Fruit fly (Drosophila melanogaster) whole organism, embryonic: ENCODE results near the gene CG15019.

Experiments
- Bgb ChIP-seq: fragments of 200-800 bp; sonication (Bioruptor generic); IDR thresholded peaks from 2 replicates; pipeline ENCODE4 v1.3.6; 2022; ENCODE audit warnings: missing biosample characterization, missing genetic modification characterization; ENCODE audit not compliant: partially characterized antibody
- CG1024 ChIP-seq: fragments of 200-800 bp; sonication (Bioruptor generic); IDR thresholded peaks from 2 replicates; pipeline ENCODE4 v1.3.6; 2022; ENCODE audit warnings: missing biosample characterization, missing genetic modification characterization
- CG10366 ChIP-seq: fragments of 200-800 bp; sonication (Bioruptor generic); IDR thresholded peaks from 2 replicates; pipeline ENCODE4 v1.3.6; 2022; ENCODE audit warnings: missing biosample characterization, missing genetic modification characterization
- CG10654 ChIP-seq: fragments of 200-800 bp; sonication (Bioruptor generic); optimal IDR thresholded peaks from 2 replicates; lab custom pipeline; 2016; ENCODE audit warnings: missing biosample characterization, missing genetic modification characterization
- CG10979 ChIP-seq: fragments of 200-800 bp; sonication (Bioruptor generic); optimal IDR thresholded peaks from 2 replicates; lab custom pipeline; 2018; ENCODE audit warnings: missing biosample characterization, mild to moderate bottlenecking, missing genetic modification characterization, moderate library complexity
- CG12744 ChIP-seq: fragments of 200-800 bp; sonication (Bioruptor generic); optimal IDR thresholded peaks from 2 replicates; lab custom pipeline; 2016; ENCODE audit warnings: missing biosample characterization, missing genetic modification characterization
- CG13287 ChIP-seq: fragments of 200-800 bp; sonication (Bioruptor generic); IDR thresholded peaks from 2 replicates; pipeline ENCODE4 v1.3.6; 2022; ENCODE audit warnings: missing biosample characterization, missing genetic modification characterization; ENCODE audit not compliant: partially characterized antibody
- CG13624 ChIP-seq: fragments of 200-800 bp; sonication (Bioruptor generic); optimal IDR thresholded peaks from 2 replicates; lab custom pipeline; 2016; ENCODE audit warnings: missing biosample characterization, missing genetic modification characterization
- CG14441 ChIP-seq: fragments of 200-800 bp; sonication (Bioruptor generic); IDR thresholded peaks from 2 replicates; pipeline ENCODE4 v1.3.6; 2022; ENCODE audit warnings: missing biosample characterization, missing genetic modification characterization
- CG14710 ChIP-seq: fragments of 200-800 bp; sonication (Bioruptor generic); optimal IDR thresholded peaks from 3 replicates; lab custom pipeline; 2019; ENCODE audit warnings: missing biosample characterization, mild to moderate bottlenecking, missing genetic modification characterization, moderate library complexity
- CG14965 ChIP-seq: fragments of 200-800 bp; sonication (Bioruptor generic); optimal IDR thresholded peaks from 2 replicates; lab custom pipeline; 2016; ENCODE audit warnings: missing biosample characterization, missing genetic modification characterization, borderline replicate concordance
- CG15479 ChIP-seq: fragments of 200-800 bp; sonication (Bioruptor generic); optimal IDR thresholded peaks from 3 replicates; lab custom pipeline; 2019; ENCODE audit warnings: missing biosample characterization, mild to moderate bottlenecking, missing genetic modification characterization, moderate library complexity
- CG17186 ChIP-seq: fragments of 200-800 bp; sonication (Bioruptor generic); optimal IDR thresholded peaks from 3 replicates; lab custom pipeline; 2017; ENCODE audit warnings: missing biosample characterization, missing genetic modification reagents, missing genetic modification characterization
- CG18764 ChIP-seq: fragments of 200-800 bp; sonication (Bioruptor generic); optimal IDR thresholded peaks from 3 replicates; lab custom pipeline; 2016; ENCODE audit warnings: missing biosample characterization, missing genetic modification characterization
- CG2202 ChIP-seq: fragments of 200-800 bp; sonication (Bioruptor generic); optimal IDR thresholded peaks from 2 replicates; lab custom pipeline; 2018; ENCODE audit warnings: missing biosample characterization, mild to moderate bottlenecking, missing genetic modification characterization
- CG2678 ChIP-seq: fragments of 200-800 bp; sonication (Bioruptor generic); optimal IDR thresholded peaks from 3 replicates; lab custom pipeline; 2019; ENCODE audit warnings: missing biosample characterization, mild to moderate bottlenecking, missing genetic modification characterization, moderate library complexity
- CG4820 ChIP-seq: fragments of 200-800 bp; sonication (Bioruptor generic); optimal IDR thresholded peaks from 3 replicates; lab custom pipeline; 2016; ENCODE audit warnings: missing biosample characterization, missing genetic modification characterization
- CG6654 ChIP-seq: fragments of 200-800 bp; sonication (Bioruptor generic); optimal IDR thresholded peaks from 2 replicates; lab custom pipeline; 2017; ENCODE audit warnings: missing biosample characterization, mild to moderate bottlenecking, missing genetic modification characterization
- CG6683 ChIP-seq: fragments of 200-800 bp; sonication (Bioruptor generic); optimal IDR thresholded peaks from 2 replicates; lab custom pipeline; 2017; ENCODE audit warnings: missing biosample characterization, mild to moderate bottlenecking, missing genetic modification characterization, missing genetic modification reagents
- CG6689 ChIP-seq: fragments of 200-800 bp; sonication (Bioruptor generic); IDR thresholded peaks from 2 replicates; pipeline ENCODE4 v1.3.6; 2022; ENCODE audit warnings: missing biosample characterization, missing genetic modification characterization
- CG8388 ChIP-seq: fragments of 200-800 bp; sonication (Bioruptor generic); optimal IDR thresholded peaks from 2 replicates; lab custom pipeline; 2019; ENCODE audit warnings: missing biosample characterization, mild to moderate bottlenecking, missing genetic modification characterization, moderate library complexity
- NFAT ChIP-seq: fragments of 200-800 bp; sonication (Bioruptor generic); IDR thresholded peaks from 2 replicates; pipeline ENCODE4 v1.3.6; 2022; ENCODE audit warnings: missing biosample characterization, missing genetic modification characterization
- Neu2 ChIP-seq: fragments of 200-800 bp; sonication (Bioruptor generic); optimal IDR thresholded peaks from 3 replicates; lab custom pipeline; 2016; ENCODE audit warnings: missing biosample characterization, missing genetic modification characterization, borderline replicate concordance
- Nf-YB ChIP-seq: fragments of 200-800 bp; sonication (Bioruptor generic); optimal IDR thresholded peaks from 3 replicates; lab custom pipeline; 2019; ENCODE audit warnings: missing biosample characterization, mild to moderate bottlenecking, missing genetic modification characterization, moderate library complexity
- Optix ChIP-seq: fragments of 200-800 bp; sonication (Bioruptor generic); IDR thresholded peaks from 3 replicates; pipeline ENCODE4 v1.3.6; 2022; ENCODE audit warnings: missing biosample characterization, missing genetic modification characterization
- Rfx ChIP-seq: fragments of 200-800 bp; sonication (Bioruptor generic); IDR thresholded peaks from 2 replicates; pipeline ENCODE4 v1.3.6; 2022; ENCODE audit warnings: missing biosample characterization, missing genetic modification characterization
- Side ChIP-seq: fragments of 200-800 bp; sonication (Bioruptor generic); optimal IDR thresholded peaks from 2 replicates; lab custom pipeline; 2016; ENCODE audit warnings: missing biosample characterization, missing genetic modification characterization
- Sox102F ChIP-seq: fragments of 200-800 bp; sonication (Bioruptor generic); optimal IDR thresholded peaks from 2 replicates; lab custom pipeline; 2018; ENCODE audit warnings: missing biosample characterization, mild to moderate bottlenecking, missing genetic modification characterization, moderate library complexity
- Sry-β ChIP-seq: fragments of 200-800 bp; sonication (Bioruptor generic); optimal IDR thresholded peaks from 2 replicates; lab custom pipeline; 2018; ENCODE audit warnings: missing biosample characterization, mild to moderate bottlenecking, missing genetic modification characterization, moderate library complexity
- aop ChIP-seq: fragments of 200-800 bp; sonication (Bioruptor generic); IDR thresholded peaks from 2 replicates; pipeline ENCODE4 v1.3.6; 2022; ENCODE audit warnings: missing biosample characterization, missing genetic modification characterization
- bbx ChIP-seq: fragments of 200-800 bp; sonication (Bioruptor generic); IDR thresholded peaks from 2 replicates; pipeline ENCODE4 v1.3.6; 2022; ENCODE audit warnings: missing biosample characterization, missing genetic modification characterization; ENCODE audit not compliant: partially characterized antibody
- bigmax ChIP-seq: fragments of 200-800 bp; sonication (Bioruptor generic); optimal IDR thresholded peaks from 2 replicates; lab custom pipeline; 2018; ENCODE audit warnings: missing biosample characterization, mild to moderate bottlenecking, missing genetic modification characterization
- chm ChIP-seq: fragments of 200-800 bp; sonication (Bioruptor generic); IDR thresholded peaks from 2 replicates; pipeline ENCODE4 v1.3.6; 2022; ENCODE audit warnings: missing biosample characterization, missing genetic modification characterization
- crp ChIP-seq, 2 experiments: fragments of 200-800 bp; sonication (Bioruptor generic); optimal IDR thresholded peaks; 2 replicates in 1 of 2; 3 replicates in 1 of 2; lab custom pipeline; 2017; ENCODE audit warnings: missing biosample characterization in 2 of 2, missing genetic modification characterization in 2 of 2, mild to moderate bottlenecking in 1 of 2, moderate library complexity in 1 of 2
- da ChIP-seq: fragments of 200-800 bp; sonication (Bioruptor generic); optimal IDR thresholded peaks from 2 replicates; lab custom pipeline; 2016; ENCODE audit warnings: missing biosample characterization, missing genetic modification characterization
- eyg ChIP-seq: fragments of 200-800 bp; sonication (Bioruptor generic); optimal IDR thresholded peaks from 3 replicates; lab custom pipeline; 2016; ENCODE audit warnings: missing biosample characterization, missing genetic modification characterization
- gce ChIP-seq: fragments of 200-800 bp; sonication (Bioruptor generic); IDR thresholded peaks from 3 replicates; pipeline ENCODE4 v1.3.6; 2022; ENCODE audit warnings: missing biosample characterization, missing genetic modification characterization
- gt ChIP-seq: fragments of 200-800 bp; sonication (Bioruptor generic); IDR thresholded peaks from 2 replicates; pipeline ENCODE4 v1.3.6; 2022; ENCODE audit warnings: missing biosample characterization, missing genetic modification characterization
- jing ChIP-seq: fragments of 200-800 bp; sonication (Bioruptor generic); optimal IDR thresholded peaks from 2 replicates; lab custom pipeline; 2018; ENCODE audit warnings: missing biosample characterization, mild to moderate bottlenecking, missing genetic modification characterization
- lola ChIP-seq, 3 experiments: fragments of >200 bp in 2 of 3; fragments of 200-800 bp in 1 of 3; sonication (Bioruptor generic) in 1 of 3; optimal IDR thresholded peaks; 2 replicates each; lab custom pipeline; 2017 to 2019; ENCODE audit warnings: missing biosample characterization in 3 of 3, missing genetic modification characterization in 3 of 3, mild to moderate bottlenecking in 1 of 3, moderate library complexity in 1 of 3
- salm ChIP-seq: fragments of 200-800 bp; sonication (Bioruptor generic); optimal IDR thresholded peaks from 2 replicates; lab custom pipeline; 2018; ENCODE audit warnings: missing biosample characterization, mild to moderate bottlenecking, missing genetic modification characterization
- scrt ChIP-seq: fragments of 200-800 bp; sonication (Bioruptor generic); optimal IDR thresholded peaks from 2 replicates; lab custom pipeline; 2018; ENCODE audit warnings: missing biosample characterization, mild to moderate bottlenecking, missing genetic modification characterization, moderate library complexity
- sug ChIP-seq: fragments of 200-800 bp; optimal IDR thresholded peaks from 2 replicates; lab custom pipeline; 2019; ENCODE audit warnings: missing biosample characterization, mild to moderate bottlenecking, missing genetic modification characterization, moderate library complexity
- tio ChIP-seq: fragments of 200-800 bp; sonication (Bioruptor generic); optimal IDR thresholded peaks from 2 replicates; lab custom pipeline; 2017; ENCODE audit warnings: missing biosample characterization, missing genetic modification characterization, inconsistent platforms
- trem ChIP-seq: fragments of 200-800 bp; optimal IDR thresholded peaks from 3 replicates; lab custom pipeline; 2019; ENCODE audit warnings: missing biosample characterization, mild to moderate bottlenecking, missing genetic modification characterization, moderate library complexity
- unpg ChIP-seq: fragments of 200-800 bp; sonication (Bioruptor generic); optimal IDR thresholded peaks from 3 replicates; lab custom pipeline; 2018; ENCODE audit warnings: missing biosample characterization, mild to moderate bottlenecking, missing genetic modification characterization, moderate library complexity
- vnd ChIP-seq: fragments of 200-800 bp; sonication (Bioruptor generic); IDR thresholded peaks from 3 replicates; pipeline ENCODE4 v1.3.6; 2022; ENCODE audit warnings: missing biosample characterization, missing genetic modification characterization; ENCODE audit not compliant: partially characterized antibody
- zf30C ChIP-seq: fragments of 200-800 bp; sonication (Bioruptor generic); optimal IDR thresholded peaks from 3 replicates; lab custom pipeline; 2018; ENCODE audit warnings: missing biosample characterization, mild to moderate bottlenecking, missing genetic modification characterization
- zfh1 ChIP-seq: fragments of 200-800 bp; sonication (Bioruptor generic); IDR thresholded peaks from 3 replicates; pipeline ENCODE4 v1.3.6; 2022; ENCODE audit warnings: missing biosample characterization, missing genetic modification characterization

The CG15019 gene

DNA sequence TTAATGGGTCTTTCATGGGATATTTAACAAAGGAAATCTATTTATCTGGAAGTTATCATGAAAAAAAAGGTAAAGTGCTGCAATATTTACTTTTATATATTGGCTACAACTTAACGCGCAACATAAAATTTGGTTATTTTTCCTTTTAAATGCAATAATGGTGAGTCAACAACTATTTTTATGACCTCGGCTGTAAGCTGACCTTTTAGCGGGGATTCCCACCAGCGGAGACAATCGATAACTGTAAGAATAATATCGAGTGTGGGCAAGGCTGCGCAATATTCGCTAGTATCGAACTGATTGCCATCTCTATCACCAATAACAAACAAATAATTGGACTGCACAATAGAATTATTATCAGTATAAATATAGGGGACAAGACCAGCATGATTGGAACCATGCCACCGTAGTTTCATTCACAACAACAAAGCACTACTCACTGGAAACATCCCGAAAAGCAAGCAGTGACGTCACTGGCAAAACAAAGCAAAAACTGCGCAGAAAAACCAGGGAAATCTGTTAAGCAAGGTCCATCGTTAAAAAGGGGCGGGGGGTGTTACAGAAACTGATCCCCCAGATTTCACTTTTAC, 2.6 kb downstream of the CG15019 start, which contains the start of gene Syx17 (continued):
- TF ChIP-seq CG10654, result peak; percentile 38
- peak; percentile 64 for TF ChIP-seq CG10979 (tag; lab: Kevin White, UChicago)
- TF ChIP-seq CG17186 (GFP tag; lab: Kevin White, UChicago), result peak; percentile 97
- TF ChIP-seq CG14710 (tag; lab: Kevin White, UChicago), result peak; percentile 62
- 0 out of 2 replicates have a peak, but pooled peaks have one; percentile 6 for TF ChIP-seq CG14441
- TF ChIP-seq CG18764 (GFP tag; lab: Kevin White, UChicago), result peak; percentile 38
- TF ChIP-seq bigmax (GFP tag; lab: Kevin White, UChicago), result no peak
- peak; percentile 53 for TF ChIP-seq Sox102F
- peak; percentile 63; the same call in 1 of the 2 replicates for TF ChIP-seq chm (GFP tag; lab: Robert Waterston, UW)
- TF ChIP-seq CG6683 (GFP tag; lab: Kevin White, UChicago), result no peak
- TF ChIP-seq salm (tag; lab: Kevin White, UChicago), result no peak
- no peak for TF ChIP-seq gce
- peak; percentile 85 for TF ChIP-seq Rfx (GFP tag; lab: Robert Waterston, UW)
- TF ChIP-seq CG10366 (GFP tag; lab: Robert Waterston, UW), result peak; percentile 46
- TF ChIP-seq Side (GFP tag; lab: Kevin White, UChicago), result peak; percentile 59
- TF ChIP-seq bbx, result peak; percentile 95
- TF ChIP-seq gt (GFP tag; lab: Robert Waterston, UW), result no peak
- peak; percentile 35 for TF ChIP-seq Sry-β (GFP tag; lab: Kevin White, UChicago)
- TF ChIP-seq CG4820 (GFP tag; lab: Kevin White, UChicago), result peak; percentile 21
- no peak for TF ChIP-seq CG2202 (tag; lab: Kevin White, UChicago)
- peak; percentile 45 for TF ChIP-seq eyg (GFP tag; lab: Kevin White, UChicago)
- peak; percentile 94 for TF ChIP-seq Bgb (GFP tag; lab: Robert Waterston, UW)
- peak in 1 of 2 experiments; percentile 18 for TF ChIP-seq crp (GFP tag; optimal IDR thresholded peaks at IDR 0.05; lab: Kevin White, UChicago)
- TF ChIP-seq aop (GFP tag; lab: Robert Waterston, UW), result no peak
- peak; percentile 36 for TF ChIP-seq Nf-YB
- TF ChIP-seq CG12744 (GFP tag; lab: Kevin White, UChicago), result peak; percentile 38
- TF ChIP-seq da, result no peak
- TF ChIP-seq tio, result peak; percentile 6
- TF ChIP-seq trem (tag; lab: Kevin White, UChicago), result peak; percentile 62
- TF ChIP-seq unpg (GFP tag; lab: Kevin White, UChicago), result peak; percentile 52
- no peak for TF ChIP-seq Optix (GFP tag; lab: Robert Waterston, UW)
- TF ChIP-seq CG14965 (GFP tag; lab: Kevin White, UChicago), result no peak
- TF ChIP-seq CG2678 (tag; lab: Kevin White, UChicago), result peak; percentile 59
- no peak for TF ChIP-seq CG6654 (GFP tag; lab: Kevin White, UChicago)
- peak; percentile 75 for TF ChIP-seq sug (tag; lab: Kevin White, UChicago)
- no peak for TF ChIP-seq CG1024 (GFP tag; lab: Robert Waterston, UW)
- TF ChIP-seq Neu2 (GFP tag; lab: Kevin White, UChicago), result no peak
- TF ChIP-seq vnd (GFP tag; lab: Robert Waterston, UW), result peak; percentile 83
- TF ChIP-seq CG13287, result peak; percentile 91
- peak in 1 of 3 experiments; percentile 33 for TF ChIP-seq lola (GFP tag; optimal IDR thresholded peaks at IDR 0.05; lab: Kevin White, UChicago)
- TF ChIP-seq scrt (GFP tag; lab: Kevin White, UChicago), result peak; percentile 11
- TF ChIP-seq CG15479, result peak; percentile 91
- peak; percentile 91 for TF ChIP-seq CG13624
- TF ChIP-seq NFAT (GFP tag; lab: Robert Waterston, UW), result no peak; the same call in 1 of the 2 replicates
- TF ChIP-seq CG8388 (GFP tag; lab: Kevin White, UChicago), result peak; percentile 45
- no peak for TF ChIP-seq jing
- peak; percentile 68 for TF ChIP-seq zfh1 (GFP tag; lab: Robert Waterston, UW)
- peak; percentile 19; the same call in 1 of the 2 replicates for TF ChIP-seq CG6689 (GFP tag; lab: Robert Waterston, UW)
- TF ChIP-seq zf30C (GFP tag; lab: Kevin White, UChicago), result peak; percentile 30
